Fruit fly (Drosophila melanogaster): ENCODE measurements around the gene CG5888.
A peak's percentile ranks its signal among the peaks of the same experiment; 100 is the strongest.

Gene CG5888

DNA sequence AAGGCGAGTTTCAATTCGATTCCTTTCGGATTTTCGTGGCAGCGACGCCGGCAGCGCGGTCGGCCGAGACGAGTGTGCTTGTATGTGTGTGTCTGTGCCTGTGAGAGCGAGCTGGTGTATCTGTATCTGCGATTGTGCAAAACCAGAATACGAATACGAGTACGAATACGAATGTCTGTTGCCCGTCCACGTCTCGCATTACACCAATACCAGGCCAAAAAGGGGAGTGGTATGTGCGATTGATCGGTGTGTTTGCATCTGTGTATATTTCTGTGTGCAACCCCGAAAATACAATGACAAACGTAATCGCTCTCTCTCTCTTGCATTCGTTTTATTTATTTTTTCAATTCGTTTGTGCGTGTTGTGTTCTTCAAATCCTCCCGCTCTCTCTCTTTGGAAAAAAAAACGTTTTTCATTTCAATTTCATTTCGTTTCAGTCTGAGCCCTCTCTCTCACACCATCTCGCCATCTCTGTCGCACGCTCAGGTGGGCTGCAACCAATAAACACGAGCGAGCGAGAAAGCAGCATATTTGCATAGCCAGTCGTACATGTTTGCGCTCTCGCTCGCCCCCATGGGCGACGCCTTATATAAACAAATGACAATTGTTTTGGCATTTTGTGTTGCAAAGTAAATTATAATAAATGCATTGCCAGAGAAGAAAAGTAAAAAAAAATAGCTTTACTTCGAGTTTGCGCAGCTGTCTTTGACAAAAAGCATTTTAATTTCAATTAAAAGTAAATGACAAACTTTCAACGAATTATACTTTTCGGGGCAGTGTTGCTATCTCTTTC is 37.9 kb upstream of the CG5888 start (continued):
- TF ChIP-seq CkIIα-i1 (GFP tag; IDR thresholded peaks at IDR 0.05) (no peak), CG10543 (GFP tag; optimal IDR thresholded peaks at IDR 0.05) (peak; percentile 20), CG15696 (tag; optimal IDR thresholded peaks at IDR 0.05) (peak; percentile 49), Deaf1 (tag; optimal IDR thresholded peaks at IDR 0.05) (peak; percentile 92), wek (GFP tag; optimal IDR thresholded peaks at IDR 0.05) (peak; percentile 56), mirr (GFP tag; optimal IDR thresholded peaks at IDR 0.05) (peak; percentile 12), CG34422 (GFP tag; IDR thresholded peaks at IDR 0.05) (0 out of 3 replicates have a peak, but pooled peaks have one; percentile 21), CG6654 (GFP tag; optimal IDR thresholded peaks at IDR 0.05) (no peak), jumu (GFP tag; optimal IDR thresholded peaks at IDR 0.05) (no peak), lab (GFP tag; optimal IDR thresholded peaks at IDR 0.05) (peak; percentile 44), Vsx1 (GFP tag; optimal IDR thresholded peaks at IDR 0.05) (no peak), chinmo (GFP tag; IDR thresholded peaks at IDR 0.05; ENCODE audit: partially characterized antibody) (peak; percentile 69; the same call in 3 of the 4 replicates), Atf6 (GFP tag; IDR thresholded peaks at IDR 0.05) (no peak), CG7556 (GFP tag; optimal IDR thresholded peaks at IDR 0.05) (no peak), CG2202 (tag; optimal IDR thresholded peaks at IDR 0.05) (no peak), btn (GFP tag; optimal IDR thresholded peaks at IDR 0.05) (peak; percentile 58), CG14860 (GFP tag; IDR thresholded peaks at IDR 0.05; ENCODE audit: partially characterized antibody) (no peak), Rx (GFP tag; IDR thresholded peaks at IDR 0.05) (no peak), CG1792 (GFP tag; optimal IDR thresholded peaks at IDR 0.05) (no peak), Dfd (GFP tag; optimal IDR thresholded peaks at IDR 0.05) (no peak), CG18619 (GFP tag; optimal IDR thresholded peaks at IDR 0.05) (peak; percentile 12), Sin3A (optimal IDR thresholded peaks at IDR 0.05) (no peak), Xrp1 (GFP tag; IDR thresholded peaks at IDR 0.05) (peak; percentile 64), fu2 (GFP tag; optimal IDR thresholded peaks at IDR 0.05) (no peak), Sry-β (GFP tag; optimal IDR thresholded peaks at IDR 0.05) (peak; percentile 13), Neu2 (GFP tag; optimal IDR thresholded peaks at IDR 0.05; ENCODE audit: borderline replicate concordance) (no peak), ara (GFP tag; IDR thresholded peaks at IDR 0.05) (peak; percentile 64), CG3281 (GFP tag; optimal IDR thresholded peaks at IDR 0.05) (no peak), CG11695 (GFP tag; IDR thresholded peaks at IDR 0.05) (no peak; the same call in 2 of the 3 replicates), Atf3 (GFP tag; optimal IDR thresholded peaks at IDR 0.05) (no peak), Dad (GFP tag; optimal IDR thresholded peaks at IDR 0.05) (no peak), HmgD (GFP tag; optimal IDR thresholded peaks at IDR 0.05) (peak; percentile 81), fru (optimal IDR thresholded peaks at IDR 0.05) (no peak), CG18011 (GFP tag; optimal IDR thresholded peaks at IDR 0.05) (no peak), emc (GFP tag; optimal IDR thresholded peaks at IDR 0.05) (no peak), CG6272 (GFP tag; IDR thresholded peaks at IDR 0.05) (no peak), CoRest (tag; optimal IDR thresholded peaks at IDR 0.05) (peak; percentile 69), tup (GFP tag; optimal IDR thresholded peaks at IDR 0.05) (no peak), Scr (GFP tag; IDR thresholded peaks at IDR 0.05; ENCODE audit: partially characterized antibody) (no peak), HHEX (GFP tag; optimal IDR thresholded peaks at IDR 0.05) (peak; percentile 48), Usf (GFP tag; optimal IDR thresholded peaks at IDR 0.05) (no peak), CG6791 (GFP tag; IDR thresholded peaks at IDR 0.05; ENCODE audit: partially characterized antibody) (no peak), usp (GFP tag; optimal IDR thresholded peaks at IDR 0.05) (no peak), trem (tag; optimal IDR thresholded peaks at IDR 0.05) (no peak), hb (GFP tag; IDR thresholded peaks at IDR 0.05; ENCODE audit: partially characterized antibody) (no peak), bsh (GFP tag; optimal IDR thresholded peaks at IDR 0.05) (peak in 1 of 2 experiments; percentile 18), tgo (GFP tag; IDR thresholded peaks at IDR 0.05) (0 out of 3 replicates have a peak, but pooled peaks have one; percentile 24), slbo (GFP tag; IDR thresholded peaks at IDR 0.05) (peak; percentile 62), CG14050 (GFP tag; IDR thresholded peaks at IDR 0.05) (no peak)
